Worm (Caenorhabditis elegans) whole organism, L4 larva: Measurements from ENCODE around the gene skr-9.

ENCODE experiments used
- F44E2.7 ChIP-seq: fragments of 200-800 bp; sonication (Bioruptor generic); IDR thresholded peaks from 2 replicates; pipeline ENCODE4 v2.1.2; 2022; ENCODE audit warnings: missing genetic modification characterization, missing compliant biosample characterization
- aly-2 ChIP-seq: sonication (generic microtip); optimal IDR thresholded peaks from 2 replicates; lab custom pipeline; 2018; ENCODE audit warnings: missing biosample characterization, missing genetic modification characterization
- ama-1 ChIP-seq: fragments of 150-350 bp; optimal IDR thresholded peaks from 2 replicates; lab custom pipeline; 2014; ENCODE audit warnings: inconsistent platforms, mixed read lengths
- ceh-82 ChIP-seq: sonication (generic microtip); optimal IDR thresholded peaks from 2 replicates; lab custom pipeline; 2017; ENCODE audit warnings: missing biosample characterization, missing genetic modification characterization
- ces-1 ChIP-seq: fragments of 150-350 bp; sonication (generic microtip); optimal IDR thresholded peaks from 4 replicates; lab custom pipeline; 2014; ENCODE audit warnings: missing biosample characterization, missing genetic modification reagents, missing genetic modification characterization
- dmd-9 ChIP-seq: fragments of 200-800 bp; sonication (Bioruptor generic); IDR thresholded peaks from 2 replicates; pipeline ENCODE4 v1.3.6; 2022; ENCODE audit warnings: missing genetic modification reagents, missing genetic modification characterization, missing compliant biosample characterization
- lim-7 ChIP-seq: fragments of 200-800 bp; sonication (Bioruptor generic); IDR thresholded peaks from 2 replicates; pipeline ENCODE4 v1.3.6; 2022; ENCODE audit warnings: missing genetic modification characterization, missing compliant biosample characterization
- lin-39 ChIP-seq: fragments of 150-350 bp; optimal IDR thresholded peaks from 2 replicates; lab custom pipeline; 2014; ENCODE audit warnings: missing biosample characterization, missing genetic modification reagents, missing genetic modification characterization
- mes-2 ChIP-seq: sonication (generic microtip); optimal IDR thresholded peaks from 2 replicates; lab custom pipeline; 2016; ENCODE audit warnings: missing genotype, mild to moderate bottlenecking, missing genetic modification characterization, missing compliant biosample characterization; ENCODE audit not compliant: poor library complexity, severe bottlenecking
- mxl-3 ChIP-seq: fragments of 200-800 bp; sonication (Bioruptor generic); optimal IDR thresholded peaks from 2 replicates; lab custom pipeline; 2018; ENCODE audit warnings: mild to moderate bottlenecking, missing genetic modification characterization, missing compliant biosample characterization
- nhr-28 ChIP-seq: fragments of 150-350 bp; optimal IDR thresholded peaks from 2 replicates; lab custom pipeline; 2014; ENCODE audit warnings: missing biosample characterization, missing genetic modification characterization
- nhr-42 ChIP-seq: fragments of 200-800 bp; sonication (Bioruptor generic); IDR thresholded peaks from 2 replicates; pipeline ENCODE4 v1.3.6; 2022; ENCODE audit warnings: missing genetic modification characterization, missing compliant biosample characterization
- php-3 ChIP-seq: fragments of 200-800 bp; sonication (Bioruptor generic); IDR thresholded peaks from 2 replicates; pipeline ENCODE4 v1.3.6; 2022; ENCODE audit warnings: missing genetic modification reagents, missing genetic modification characterization, missing compliant biosample characterization
- snpc-4 ChIP-seq: fragments of 150-350 bp; optimal IDR thresholded peaks from 2 replicates; lab custom pipeline; 2014; ENCODE audit warnings: missing biosample characterization, missing genetic modification characterization

- TF ChIP-seq php-3 (GFP tag; lab: Robert Waterston, UW): peak; percentile 26; the same call in 1 of the 2 replicates
- TF ChIP-seq mxl-3 (GFP tag; lab: Kevin White, UChicago): no peak
- no peak for TF ChIP-seq ama-1 (lab: Kevin White, UChicago)
- TF ChIP-seq mes-2 (tag; lab: Kevin White, UChicago): no peak
- no peak for TF ChIP-seq lin-39
- no peak for TF ChIP-seq nhr-42
- no peak for TF ChIP-seq aly-2 (tag; lab: Kevin White, UChicago)
- TF ChIP-seq ceh-82: no peak
- no peak for TF ChIP-seq ces-1
- TF ChIP-seq snpc-4 (tag; lab: Kevin White, UChicago): no peak
- no peak for TF ChIP-seq F44E2.7 (GFP tag; lab: Robert Waterston, UW)
- no peak for TF ChIP-seq nhr-28 (tag; lab: Kevin White, UChicago)
- TF ChIP-seq dmd-9 (GFP tag; lab: Robert Waterston, UW): no peak
- no peak for TF ChIP-seq lim-7
Observed at ce11 chrIV:17189193-17189592, 25.8 kb downstream of the skr-9 start.
